Fruit fly (Drosophila melanogaster) whole organism, embryonic: ENCODE results near the gene Pex3.

ENCODE experiments used
- ATbp ChIP-seq: fragments of 200-800 bp; sonication (Bioruptor generic); optimal IDR thresholded peaks from 2 replicates; lab custom pipeline; 2017; ENCODE audit warnings: missing biosample characterization, mild to moderate bottlenecking, missing genetic modification characterization, missing genetic modification reagents
- Adf1 ChIP-seq: fragments of 200-800 bp; sonication (Bioruptor generic); IDR thresholded peaks from 2 replicates; pipeline ENCODE4 v1.3.6; 2022; ENCODE audit warnings: missing biosample characterization, missing genetic modification characterization
- Bgb ChIP-seq: fragments of 200-800 bp; sonication (Bioruptor generic); IDR thresholded peaks from 2 replicates; pipeline ENCODE4 v1.3.6; 2022; ENCODE audit warnings: missing biosample characterization, missing genetic modification characterization; ENCODE audit not compliant: partially characterized antibody
- CG14860 ChIP-seq: fragments of 200-800 bp; sonication (Bioruptor generic); IDR thresholded peaks from 3 replicates; pipeline ENCODE4 v1.3.6; 2022; ENCODE audit warnings: missing biosample characterization, missing genetic modification characterization; ENCODE audit not compliant: partially characterized antibody
- CG15011 ChIP-seq: fragments of 200-800 bp; sonication (Bioruptor generic); optimal IDR thresholded peaks from 3 replicates; lab custom pipeline; 2018; ENCODE audit warnings: missing biosample characterization, mild to moderate bottlenecking, missing genetic modification characterization
- CG15269 ChIP-seq: fragments of 200-800 bp; sonication (Bioruptor generic); optimal IDR thresholded peaks from 2 replicates; lab custom pipeline; 2018; ENCODE audit warnings: missing biosample characterization, mild to moderate bottlenecking, missing genetic modification characterization, moderate library complexity
- CG15479 ChIP-seq: fragments of 200-800 bp; sonication (Bioruptor generic); optimal IDR thresholded peaks from 3 replicates; lab custom pipeline; 2019; ENCODE audit warnings: missing biosample characterization, mild to moderate bottlenecking, missing genetic modification characterization, moderate library complexity
- CG16779 ChIP-seq: fragments of 200-800 bp; sonication (Bioruptor generic); IDR thresholded peaks from 2 replicates; pipeline ENCODE4 v1.3.6; 2022; ENCODE audit warnings: missing biosample characterization, missing genetic modification characterization
- CG17361 ChIP-seq: fragments of 200-800 bp; sonication (Bioruptor generic); IDR thresholded peaks from 3 replicates; pipeline ENCODE4 v1.3.6; 2022; ENCODE audit warnings: missing biosample characterization, missing genetic modification characterization
- CG30403 ChIP-seq: fragments of 200-800 bp; sonication (Bioruptor generic); optimal IDR thresholded peaks from 3 replicates; lab custom pipeline; 2016; ENCODE audit warnings: missing biosample characterization, missing genetic modification characterization
- CG3838 ChIP-seq: fragments of 200-800 bp; sonication (Bioruptor generic); optimal IDR thresholded peaks from 3 replicates; lab custom pipeline; 2016; ENCODE audit warnings: missing biosample characterization, missing genetic modification characterization
- CG7271 ChIP-seq: fragments of 200-800 bp; sonication (Bioruptor generic); optimal IDR thresholded peaks from 2 replicates; lab custom pipeline; 2018; ENCODE audit warnings: missing biosample characterization, mild to moderate bottlenecking, missing genetic modification characterization, moderate library complexity
- CG9797 ChIP-seq: fragments of 200-800 bp; sonication (Bioruptor generic); optimal IDR thresholded peaks from 3 replicates; lab custom pipeline; 2018; ENCODE audit warnings: missing biosample characterization, mild to moderate bottlenecking, missing genetic modification characterization
- CG9932 ChIP-seq: fragments of 200-800 bp; sonication (Bioruptor generic); IDR thresholded peaks from 2 replicates; pipeline ENCODE4 v1.3.6; 2022; ENCODE audit warnings: missing biosample characterization, missing genetic modification characterization
- CoRest ChIP-seq: fragments of 200-800 bp; sonication (Bioruptor generic); optimal IDR thresholded peaks from 3 replicates; lab custom pipeline; 2018; ENCODE audit warnings: missing biosample characterization, mild to moderate bottlenecking, missing genetic modification characterization, moderate library complexity
- D ChIP-seq, 2 experiments: fragments of 200-800 bp in 1 of 2; fragments of >200 bp in 1 of 2; sonication (Bioruptor generic) in 1 of 2; optimal IDR thresholded peaks; 2 replicates in 1 of 2; 3 replicates in 1 of 2; lab custom pipeline; 2017; ENCODE audit warnings: mild to moderate bottlenecking in 1 of 2, missing biosample characterization in 1 of 2, missing genetic modification characterization in 1 of 2, missing genetic modification reagents in 1 of 2
- D19A ChIP-seq: fragments of 200-800 bp; optimal IDR thresholded peaks from 3 replicates; lab custom pipeline; 2019; ENCODE audit warnings: missing biosample characterization, mild to moderate bottlenecking, missing genetic modification characterization, moderate library complexity
- Dek ChIP-seq: fragments of 200-800 bp; sonication (Bioruptor generic); optimal IDR thresholded peaks from 3 replicates; lab custom pipeline; 2019; ENCODE audit warnings: missing biosample characterization, mild to moderate bottlenecking, missing genetic modification characterization, moderate library complexity
- Dll ChIP-seq: fragments of 200-800 bp; sonication (Bioruptor generic); IDR thresholded peaks from 4 replicates; pipeline ENCODE4 v1.3.6; 2022; ENCODE audit warnings: missing biosample characterization, missing genetic modification characterization; ENCODE audit not compliant: partially characterized antibody
- Doc3 ChIP-seq: fragments of 200-800 bp; sonication (Bioruptor generic); IDR thresholded peaks from 3 replicates; pipeline ENCODE4 v1.3.6; 2022; ENCODE audit warnings: missing biosample characterization, missing genetic modification characterization; ENCODE audit not compliant: partially characterized antibody
- E2f2 ChIP-seq: fragments of 200-800 bp; sonication (Bioruptor generic); IDR thresholded peaks from 2 replicates; pipeline ENCODE4 v1.3.6; 2022; ENCODE audit warnings: missing biosample characterization, missing genetic modification characterization
- Lhr ChIP-seq: fragments of 200-800 bp; sonication (Bioruptor generic); optimal IDR thresholded peaks from 3 replicates; lab custom pipeline; 2017; ENCODE audit warnings: mild to moderate bottlenecking, missing biosample characterization, missing genetic modification reagents, missing genetic modification characterization
- MBD-R2 ChIP-seq: fragments of 200-800 bp; sonication (Bioruptor generic); IDR thresholded peaks from 2 replicates; pipeline ENCODE4 v1.3.6; 2022; ENCODE audit warnings: missing biosample characterization, missing genetic modification characterization
- TFAM ChIP-seq: fragments of 200-800 bp; sonication (Bioruptor generic); optimal IDR thresholded peaks from 2 replicates; lab custom pipeline; 2017; ENCODE audit warnings: missing biosample characterization, missing genetic modification characterization, inconsistent platforms
- Taf1 ChIP-seq: fragments of 200-800 bp; sonication (Bioruptor generic); IDR thresholded peaks from 2 replicates; pipeline ENCODE4 v1.3.6; 2022; ENCODE audit warnings: missing biosample characterization, missing genetic modification characterization
- Trl ChIP-seq, 3 experiments: fragments of >200 bp in 2 of 3; fragments of 200-800 bp in 1 of 3; sonication (Bioruptor generic) in 1 of 3; optimal IDR thresholded peaks; 2 replicates in 1 of 3; 3 replicates in 2 of 3; lab custom pipeline; 2016 to 2017; ENCODE audit warnings: missing biosample characterization in 1 of 3, missing genetic modification characterization in 1 of 3
- al ChIP-seq: fragments of 200-800 bp; sonication (Bioruptor generic); IDR thresholded peaks from 2 replicates; pipeline ENCODE4 v1.3.6; 2022; ENCODE audit warnings: missing biosample characterization, missing genetic modification characterization
- amos ChIP-seq: fragments of 200-800 bp; sonication (Bioruptor generic); IDR thresholded peaks from 2 replicates; pipeline ENCODE4 v1.3.6; 2022; ENCODE audit warnings: missing biosample characterization, missing genetic modification characterization; ENCODE audit not compliant: partially characterized antibody
- bbx ChIP-seq: fragments of 200-800 bp; sonication (Bioruptor generic); IDR thresholded peaks from 2 replicates; pipeline ENCODE4 v1.3.6; 2022; ENCODE audit warnings: missing biosample characterization, missing genetic modification characterization; ENCODE audit not compliant: partially characterized antibody
- bowl ChIP-seq: fragments of 200-800 bp; sonication (Bioruptor generic); IDR thresholded peaks from 2 replicates; pipeline ENCODE4 v1.3.6; 2022; ENCODE audit warnings: missing biosample characterization, missing genetic modification characterization
- br ChIP-seq: fragments of >200 bp; optimal IDR thresholded peaks from 2 replicates; lab custom pipeline; 2017
- corto ChIP-seq: fragments of 200-800 bp; sonication (Bioruptor generic); optimal IDR thresholded peaks from 2 replicates; lab custom pipeline; 2016; ENCODE audit warnings: missing biosample characterization, mild to moderate bottlenecking, missing genetic modification characterization, moderate library complexity
- crp ChIP-seq, 2 experiments: fragments of 200-800 bp; sonication (Bioruptor generic); optimal IDR thresholded peaks; 2 replicates in 1 of 2; 3 replicates in 1 of 2; lab custom pipeline; 2017; ENCODE audit warnings: missing biosample characterization in 2 of 2, missing genetic modification characterization in 2 of 2, mild to moderate bottlenecking in 1 of 2, moderate library complexity in 1 of 2
- da ChIP-seq: fragments of 200-800 bp; sonication (Bioruptor generic); optimal IDR thresholded peaks from 2 replicates; lab custom pipeline; 2016; ENCODE audit warnings: missing biosample characterization, missing genetic modification characterization
- eve ChIP-seq, 2 experiments: fragments of >200 bp; optimal IDR thresholded peaks; 2 replicates each; lab custom pipeline; 2017; ENCODE audit warnings: missing biosample characterization in 2 of 2, missing genetic modification characterization in 2 of 2
- exex ChIP-seq: fragments of 200-800 bp; sonication (Bioruptor generic); optimal IDR thresholded peaks from 4 replicates; lab custom pipeline; 2018; ENCODE audit warnings: missing biosample characterization, mild to moderate bottlenecking, missing genetic modification characterization, moderate library complexity
- gro ChIP-seq: fragments of 200-800 bp; sonication (Bioruptor generic); optimal IDR thresholded peaks from 2 replicates; lab custom pipeline; 2016; ENCODE audit warnings: missing biosample characterization, missing genetic modification characterization
- kay ChIP-seq: fragments of 200-800 bp; sonication (Bioruptor generic); optimal IDR thresholded peaks from 2 replicates; lab custom pipeline; 2016; ENCODE audit warnings: missing biosample characterization, missing genetic modification characterization
- knrl ChIP-seq: fragments of 200-800 bp; sonication (Bioruptor generic); IDR thresholded peaks from 3 replicates; pipeline ENCODE4 v1.3.6; 2022; ENCODE audit warnings: missing biosample characterization, missing genetic modification characterization; ENCODE audit not compliant: partially characterized antibody
- odd ChIP-seq: fragments of 200-800 bp; sonication (Bioruptor generic); optimal IDR thresholded peaks from 2 replicates; lab custom pipeline; 2017; ENCODE audit warnings: missing biosample characterization, mild to moderate bottlenecking, missing genetic modification characterization
- otp ChIP-seq: fragments of 200-800 bp; sonication (Bioruptor generic); IDR thresholded peaks from 3 replicates; pipeline ENCODE4, ENCODE4 v1.3.6; 2022; ENCODE audit warnings: missing biosample characterization, missing genetic modification characterization
- row ChIP-seq: fragments of 200-800 bp; sonication (Bioruptor generic); IDR thresholded peaks from 3 replicates; pipeline ENCODE4 v1.3.6; 2022; ENCODE audit warnings: missing biosample characterization, missing genetic modification characterization
- sc ChIP-seq, 3 experiments: fragments of >200 bp in 2 of 3; fragments of 200-800 bp in 1 of 3; sonication (Bioruptor generic) in 1 of 3; optimal IDR thresholded peaks; 2 replicates in 2 of 3; 3 replicates in 1 of 3; lab custom pipeline; 2017; ENCODE audit warnings: mild to moderate bottlenecking in 1 of 3, missing biosample characterization in 1 of 3, missing genetic modification characterization in 1 of 3, missing genetic modification reagents in 1 of 3
- slou ChIP-seq: fragments of 200-800 bp; sonication (Bioruptor generic); optimal IDR thresholded peaks from 3 replicates; lab custom pipeline; 2016; ENCODE audit warnings: missing biosample characterization, missing genetic modification characterization
- stwl ChIP-seq: fragments of 200-800 bp; sonication (Bioruptor generic); optimal IDR thresholded peaks from 3 replicates; lab custom pipeline; 2018; ENCODE audit warnings: missing biosample characterization, mild to moderate bottlenecking, missing genetic modification characterization, moderate library complexity
- toy ChIP-seq: fragments of 200-800 bp; sonication (Bioruptor generic); IDR thresholded peaks from 2 replicates; pipeline ENCODE4 v1.3.6; 2022; ENCODE audit warnings: missing biosample characterization, missing genetic modification characterization
- vnd ChIP-seq: fragments of 200-800 bp; sonication (Bioruptor generic); IDR thresholded peaks from 3 replicates; pipeline ENCODE4 v1.3.6; 2022; ENCODE audit warnings: missing biosample characterization, missing genetic modification characterization; ENCODE audit not compliant: partially characterized antibody
- vvl ChIP-seq: fragments of 200-800 bp; sonication (Bioruptor generic); IDR thresholded peaks from 2 replicates; pipeline ENCODE4 v1.3.6; 2022; ENCODE audit warnings: missing biosample characterization, missing genetic modification characterization
- zen2 ChIP-seq: fragments of 200-800 bp; sonication (Bioruptor generic); IDR thresholded peaks from 3 replicates; pipeline ENCODE4 v1.3.6; 2022; ENCODE audit warnings: missing biosample characterization, missing genetic modification characterization; ENCODE audit not compliant: partially characterized antibody

Pex3 gene

dm6 chr3L:15163414-15163813 is 19.3 kb downstream of the Pex3 start, which contains the start of gene CG7011 (continued):
- TF ChIP-seq ATbp = no peak
- no peak for TF ChIP-seq corto (GFP tag; lab: Kevin White, UChicago)
- no peak for TF ChIP-seq CG15011 (GFP tag; lab: Kevin White, UChicago)
- TF ChIP-seq TFAM (GFP tag; lab: Kevin White, UChicago) = no peak
- TF ChIP-seq CG17361 (GFP tag; lab: Robert Waterston, UW) = no peak
- no peak for TF ChIP-seq CoRest (tag; lab: Kevin White, UChicago)
- peak; percentile 86 for TF ChIP-seq Bgb (GFP tag; lab: Robert Waterston, UW)
- TF ChIP-seq amos (GFP tag; lab: Robert Waterston, UW) = peak; percentile 76
- no peak for TF ChIP-seq br (lab: Kevin White, UChicago)
- no peak for TF ChIP-seq CG30403
- peak; percentile 2 for TF ChIP-seq Lhr (GFP tag; lab: Kevin White, UChicago)
- peak; percentile 67 for TF ChIP-seq MBD-R2
- TF ChIP-seq Adf1 (GFP tag; lab: Robert Waterston, UW) = no peak
- TF ChIP-seq Dek = no peak
- peak; percentile 72 to 93 for TF ChIP-seq crp (GFP tag; optimal IDR thresholded peaks at IDR 0.05; lab: Kevin White, UChicago)
- no peak for TF ChIP-seq otp (GFP tag; lab: Robert Waterston, UW)
- TF ChIP-seq CG3838 (GFP tag; lab: Kevin White, UChicago) = no peak
- TF ChIP-seq D19A (tag; lab: Kevin White, UChicago) = no peak
- no peak for TF ChIP-seq odd
- peak; percentile 55 for TF ChIP-seq CG15479 (GFP tag; lab: Kevin White, UChicago)
- no peak for TF ChIP-seq Trl (optimal IDR thresholded peaks at IDR 0.05; lab: Kevin White, UChicago)
- TF ChIP-seq Trl (GFP tag; optimal IDR thresholded peaks at IDR 0.05; lab: Kevin White, UChicago) = no peak
- TF ChIP-seq D (optimal IDR thresholded peaks at IDR 0.05; lab: Kevin White, UChicago) = no peak
- TF ChIP-seq D (GFP tag; optimal IDR thresholded peaks at IDR 0.05; lab: Kevin White, UChicago) = no peak
- TF ChIP-seq eve (GFP tag; optimal IDR thresholded peaks at IDR 0.05; lab: Kevin White, UChicago) = no peak
- peak; percentile 29; the same call in 1 of the 2 replicates for TF ChIP-seq E2f2
- peak; percentile 62; the same call in 3 of the 4 replicates for TF ChIP-seq Dll (GFP tag; lab: Robert Waterston, UW)
- TF ChIP-seq bbx (GFP tag; lab: Robert Waterston, UW) = peak; percentile 78
- TF ChIP-seq stwl (tag; lab: Kevin White, UChicago) = peak; percentile 78
- no peak for TF ChIP-seq toy
- TF ChIP-seq al (GFP tag; lab: Robert Waterston, UW) = no peak
- TF ChIP-seq kay = no peak
- no peak for TF ChIP-seq CG7271 (tag; lab: Kevin White, UChicago)
- TF ChIP-seq CG9932 (GFP tag; lab: Robert Waterston, UW) = no peak
- TF ChIP-seq exex = no peak
- no peak for TF ChIP-seq row (GFP tag; lab: Robert Waterston, UW)
- no peak for TF ChIP-seq CG15269 (tag; lab: Kevin White, UChicago)
- TF ChIP-seq Taf1 (GFP tag; lab: Robert Waterston, UW) = no peak
- TF ChIP-seq slou (GFP tag; lab: Kevin White, UChicago) = no peak
- no peak for TF ChIP-seq sc (optimal IDR thresholded peaks at IDR 0.05; lab: Kevin White, UChicago)
- no peak for TF ChIP-seq sc (GFP tag; optimal IDR thresholded peaks at IDR 0.05; lab: Kevin White, UChicago)
- 0 out of 3 replicates have a peak, but pooled peaks have one; percentile 40 for TF ChIP-seq Doc3 (GFP tag; lab: Robert Waterston, UW)
- peak; percentile 0 for TF ChIP-seq CG9797 (GFP tag; lab: Kevin White, UChicago)
- peak; percentile 39; the same call in 1 of the 3 replicates for TF ChIP-seq zen2
- peak; percentile 31; the same call in 1 of the 3 replicates for TF ChIP-seq CG14860 (GFP tag; lab: Robert Waterston, UW)
- peak; percentile 48 for TF ChIP-seq knrl (GFP tag; lab: Robert Waterston, UW)
- TF ChIP-seq gro (GFP tag; lab: Kevin White, UChicago) = peak; percentile 2
- TF ChIP-seq vvl (GFP tag; lab: Robert Waterston, UW) = no peak
- TF ChIP-seq vnd (GFP tag; lab: Robert Waterston, UW) = 0 out of 3 replicates have a peak, but pooled peaks have one; percentile 27
- TF ChIP-seq CG16779 (GFP tag; lab: Robert Waterston, UW) = no peak
- no peak for TF ChIP-seq bowl (GFP tag; lab: Robert Waterston, UW)
- TF ChIP-seq da (GFP tag; lab: Kevin White, UChicago) = peak; percentile 39
